Worm (Caenorhabditis elegans) whole organism, mixed stage, embryonic: ENCODE measurements around the gene F58F9.1.

Source experiments
- M03D4.4 ChIP-seq: sonication (generic microtip); optimal IDR thresholded peaks from 2 replicates; lab custom pipeline; 2017; ENCODE audit warnings: mild to moderate bottlenecking, missing genetic modification characterization, missing compliant biosample characterization
- bed-3 ChIP-seq: fragments of 200-800 bp; sonication (Bioruptor generic); optimal IDR thresholded peaks from 3 replicates; lab custom pipeline; 2018; ENCODE audit warnings: mild to moderate bottlenecking, missing genetic modification characterization, moderate library complexity, missing compliant biosample characterization
- blmp-1 ChIP-seq: fragments of 150-350 bp; optimal IDR thresholded peaks from 2 replicates; lab custom pipeline; 2014; ENCODE audit warnings: missing biosample characterization, missing genetic modification characterization
- ceh-39 ChIP-seq: fragments of 150-350 bp; optimal IDR thresholded peaks from 2 replicates; lab custom pipeline; 2014; ENCODE audit warnings: missing biosample characterization, missing genetic modification characterization
- ceh-83 ChIP-seq: fragments of 200-800 bp; sonication (Bioruptor generic); optimal IDR thresholded peaks from 2 replicates; lab custom pipeline; 2018; ENCODE audit warnings: mild to moderate bottlenecking, missing genetic modification characterization, missing compliant biosample characterization
- ces-1 ChIP-seq: fragments of 150-350 bp; optimal IDR thresholded peaks from 2 replicates; lab custom pipeline; 2014; ENCODE audit warnings: missing biosample characterization, missing genetic modification reagents, missing genetic modification characterization
- cnd-1 ChIP-seq: fragments of 200-800 bp; sonication (Bioruptor generic); optimal IDR thresholded peaks from 2 replicates; lab custom pipeline; 2018; ENCODE audit warnings: mild to moderate bottlenecking, missing genetic modification characterization, missing compliant biosample characterization
- drap-1 ChIP-seq: fragments of 200-800 bp; sonication (Bioruptor generic); optimal IDR thresholded peaks from 3 replicates; lab custom pipeline; 2018; ENCODE audit warnings: mild to moderate bottlenecking, missing genetic modification characterization, missing compliant biosample characterization
- elt-1 ChIP-seq: sonication (generic microtip); optimal IDR thresholded peaks from 2 replicates; lab custom pipeline; 2017; ENCODE audit warnings: missing genetic modification characterization, mild to moderate bottlenecking, missing compliant biosample characterization, antibody characterized with exemption, moderate library complexity, borderline replicate concordance; ENCODE audit not compliant: insufficient read depth
- elt-3 ChIP-seq: fragments of 150-350 bp; optimal IDR thresholded peaks from 2 replicates; lab custom pipeline; 2014; ENCODE audit warnings: missing biosample characterization, missing genetic modification characterization
- flh-1 ChIP-seq: fragments of 200-800 bp; sonication (Bioruptor generic); optimal IDR thresholded peaks from 2 replicates; lab custom pipeline; 2018; ENCODE audit warnings: mild to moderate bottlenecking, missing genetic modification characterization, moderate library complexity, missing compliant biosample characterization
- ham-2 ChIP-seq: fragments of 200-800 bp; sonication (Bioruptor generic); optimal IDR thresholded peaks from 2 replicates; lab custom pipeline; 2018; ENCODE audit warnings: mild to moderate bottlenecking, missing genetic modification characterization, missing compliant biosample characterization
- hlh-1 ChIP-seq: fragments of 150-350 bp; optimal IDR thresholded peaks from 2 replicates; lab custom pipeline; 2014; ENCODE audit warnings: missing biosample characterization, missing genetic modification reagents, missing genetic modification characterization
- lin-13 ChIP-seq: fragments of 150-350 bp; optimal IDR thresholded peaks from 2 replicates; lab custom pipeline; 2014; ENCODE audit warnings: missing biosample characterization, missing genetic modification characterization
- lin-32 ChIP-seq: fragments of 200-800 bp; sonication (Bioruptor generic); optimal IDR thresholded peaks from 2 replicates; lab custom pipeline; 2018; ENCODE audit warnings: mild to moderate bottlenecking, missing genetic modification characterization, missing compliant biosample characterization
- lsy-2 ChIP-seq: fragments of 150-350 bp; optimal IDR thresholded peaks from 2 replicates; lab custom pipeline; 2014; ENCODE audit warnings: missing biosample characterization, missing genetic modification characterization
- mab-5 ChIP-seq: fragments of 150-350 bp; optimal IDR thresholded peaks from 2 replicates; lab custom pipeline; 2014; ENCODE audit warnings: missing biosample characterization, missing genetic modification characterization
- mls-2 ChIP-seq: sonication (generic microtip); optimal IDR thresholded peaks from 2 replicates; lab custom pipeline; 2016; ENCODE audit warnings: mild to moderate bottlenecking, missing genetic modification characterization, moderate library complexity, missing compliant biosample characterization
- nhr-12 ChIP-seq: fragments of 150-350 bp; optimal IDR thresholded peaks from 2 replicates; lab custom pipeline; 2014; ENCODE audit warnings: missing biosample characterization, missing genetic modification characterization
- nhr-2 ChIP-seq: fragments of 150-350 bp; optimal IDR thresholded peaks from 2 replicates; lab custom pipeline; 2014; ENCODE audit warnings: missing biosample characterization, missing genetic modification characterization
- nhr-237 ChIP-seq: fragments of 150-350 bp; optimal IDR thresholded peaks from 2 replicates; lab custom pipeline; 2014; ENCODE audit warnings: missing biosample characterization, missing genetic modification characterization
- nhr-28 ChIP-seq: fragments of 150-350 bp; optimal IDR thresholded peaks from 2 replicates; lab custom pipeline; 2014; ENCODE audit warnings: missing biosample characterization, missing genetic modification characterization
- nhr-76 ChIP-seq: sonication (generic microtip); optimal IDR thresholded peaks from 2 replicates; lab custom pipeline; 2017; ENCODE audit warnings: missing biosample characterization, missing genetic modification characterization
- pha-4 ChIP-seq: fragments of 150-350 bp; optimal IDR thresholded peaks from 2 replicates; lab custom pipeline; 2018; ENCODE audit warnings: missing biosample characterization, missing genetic modification reagents, missing genetic modification characterization
- sem-2 ChIP-seq: fragments of 200-800 bp; sonication (Bioruptor generic); optimal IDR thresholded peaks from 2 replicates; lab custom pipeline; 2018; ENCODE audit warnings: mild to moderate bottlenecking, missing genetic modification characterization, missing compliant biosample characterization
- snpc-4 ChIP-seq: fragments of 150-350 bp; optimal IDR thresholded peaks from 2 replicates; lab custom pipeline; 2014; ENCODE audit warnings: missing biosample characterization, missing genetic modification characterization
- sptf-1 ChIP-seq: sonication (generic microtip); optimal IDR thresholded peaks from 2 replicates; lab custom pipeline; 2017; ENCODE audit warnings: mild to moderate bottlenecking, missing genetic modification characterization, moderate library complexity, missing compliant biosample characterization
- tbx-8 ChIP-seq: fragments of 200-800 bp; sonication (Bioruptor generic); optimal IDR thresholded peaks from 2 replicates; lab custom pipeline; 2018; ENCODE audit warnings: mild to moderate bottlenecking, missing genetic modification characterization, moderate library complexity, missing compliant biosample characterization
- unc-120 ChIP-seq: sonication (generic microtip); optimal IDR thresholded peaks from 2 replicates; lab custom pipeline; 2017; ENCODE audit warnings: missing genetic modification characterization, missing compliant biosample characterization; ENCODE audit not compliant: poor library complexity, severe bottlenecking
- unc-39 ChIP-seq: fragments of 150-350 bp; optimal IDR thresholded peaks from 2 replicates; lab custom pipeline; 2014; ENCODE audit warnings: missing biosample characterization, missing genetic modification characterization
- unc-62 ChIP-seq: fragments of 150-350 bp; optimal IDR thresholded peaks from 2 replicates; lab custom pipeline; 2014; ENCODE audit warnings: missing biosample characterization, missing genetic modification reagents, missing genetic modification characterization
- zip-8 ChIP-seq: fragments of 150-350 bp; optimal IDR thresholded peaks from 2 replicates; lab custom pipeline; 2014; ENCODE audit warnings: missing biosample characterization, missing genetic modification characterization

F58F9.1 gene

ce11 chrIV:6258967-6259366 lies 9.3 kb downstream of the F58F9.1 start:
- no peak for TF ChIP-seq nhr-12 (tag; lab: Kevin White, UChicago)
- no peak for TF ChIP-seq elt-1
- no peak for TF ChIP-seq cnd-1 (tag; lab: Kevin White, UChicago)
- no peak for TF ChIP-seq hlh-1
- TF ChIP-seq ces-1 (GFP tag; lab: Kevin White, UChicago), result no peak
- TF ChIP-seq snpc-4 (tag; lab: Kevin White, UChicago), result no peak
- no peak for TF ChIP-seq mab-5 (tag; lab: Kevin White, UChicago)
- TF ChIP-seq lsy-2 (tag; lab: Kevin White, UChicago), result no peak
- no peak for TF ChIP-seq unc-62 (GFP tag; lab: Kevin White, UChicago)
- no peak for TF ChIP-seq nhr-28 (tag; lab: Kevin White, UChicago)
- no peak for TF ChIP-seq lin-13 (tag; lab: Kevin White, UChicago)
- TF ChIP-seq ceh-39 (tag; lab: Kevin White, UChicago), result no peak
- no peak for TF ChIP-seq mls-2
- TF ChIP-seq zip-8 (tag; lab: Kevin White, UChicago), result no peak
- no peak for TF ChIP-seq ceh-83
- no peak for TF ChIP-seq nhr-237
- TF ChIP-seq pha-4 (tag; lab: Kevin White, UChicago), result no peak
- no peak for TF ChIP-seq sem-2
- TF ChIP-seq drap-1 (GFP tag; lab: Kevin White, UChicago), result no peak
- TF ChIP-seq nhr-2, result no peak

- TF ChIP-seq bed-3 (GFP tag; lab: Kevin White, UChicago) (no peak), ceh-83 (no peak), unc-62 (GFP tag; lab: Kevin White, UChicago) (no peak), mls-2 (no peak), elt-1 (no peak), nhr-76 (no peak), lsy-2 (tag; lab: Kevin White, UChicago) (no peak), unc-120 (tag; lab: Kevin White, UChicago) (no peak), M03D4.4 (tag; lab: Kevin White, UChicago) (no peak), mab-5 (tag; lab: Kevin White, UChicago) (no peak), ces-1 (GFP tag; lab: Kevin White, UChicago) (no peak), elt-3 (no peak), nhr-237 (no peak), pha-4 (tag; lab: Kevin White, UChicago) (no peak), tbx-8 (GFP tag; lab: Kevin White, UChicago) (no peak), unc-39 (tag; lab: Kevin White, UChicago) (no peak), sptf-1 (tag; lab: Kevin White, UChicago) (no peak), ceh-39 (tag; lab: Kevin White, UChicago) (no peak)
- TF ChIP-seq, all 35 proteins: peak for 0
These were observed 10.1 kb downstream of the F58F9.1 start, which contains the start of gene nlp-16 for ce11 chrIV:6259732-6260131. Gene nlp-16, minus strand, starts transcription at chrIV:6259832.

ce11 chrIV:6263244-6263643 lies 13.6 kb downstream of the F58F9.1 start, which contains the start of gene srv-28:
Gene srv-28, minus strand, starts transcription at chrIV:6263344.
- TF ChIP-seq sem-2 (no peak), nhr-12 (tag; lab: Kevin White, UChicago) (no peak), lsy-2 (tag; lab: Kevin White, UChicago) (no peak), unc-62 (GFP tag; lab: Kevin White, UChicago) (no peak), flh-1 (no peak), lin-32 (GFP tag; lab: Kevin White, UChicago) (no peak), unc-39 (tag; lab: Kevin White, UChicago) (no peak), ham-2 (GFP tag; lab: Kevin White, UChicago) (no peak), ceh-39 (tag; lab: Kevin White, UChicago) (no peak), nhr-28 (tag; lab: Kevin White, UChicago) (no peak), cnd-1 (tag; lab: Kevin White, UChicago) (no peak), mls-2 (no peak), blmp-1 (tag; lab: Kevin White, UChicago) (no peak), unc-120 (tag; lab: Kevin White, UChicago) (no peak)

- TF ChIP-seq M03D4.4 (tag; lab: Kevin White, UChicago) (no peak), sem-2 (no peak), ceh-83 (no peak), nhr-12 (tag; lab: Kevin White, UChicago) (no peak), nhr-76 (no peak), drap-1 (GFP tag; lab: Kevin White, UChicago) (no peak), lin-32 (GFP tag; lab: Kevin White, UChicago) (no peak), nhr-28 (tag; lab: Kevin White, UChicago) (no peak)
These were observed 16.9 kb downstream of the F58F9.1 start, which contains the start of gene srv-29 for ce11 chrIV:6266499-6266898. Gene srv-29, minus strand, starts transcription at chrIV:6266599.
